Fruit fly (Drosophila melanogaster) whole organism, pupa: Measurements from ENCODE around the gene Pomp.
A peak's percentile ranks its signal among the peaks of the same experiment; 100 is the strongest.

Source experiments
- CG12605 ChIP-seq: fragments of 200-800 bp; sonication (Bioruptor generic); IDR thresholded peaks from 2 replicates; pipeline ENCODE4 v1.3.6; 2022; ENCODE audit warnings: missing biosample characterization, missing genetic modification characterization
- CG34367 ChIP-seq: fragments of 200-800 bp; sonication (Bioruptor generic); optimal IDR thresholded peaks from 2 replicates; lab custom pipeline; 2018; ENCODE audit warnings: missing biosample characterization, mild to moderate bottlenecking, missing genetic modification characterization
- CG4496 ChIP-seq: fragments of 200-800 bp; sonication (Bioruptor generic); IDR thresholded peaks from 3 replicates; pipeline ENCODE4 v1.3.6; 2022; ENCODE audit warnings: missing biosample characterization, missing genetic modification characterization
- CG9948 ChIP-seq: fragments of 200-800 bp; sonication (Bioruptor generic); optimal IDR thresholded peaks from 2 replicates; lab custom pipeline; 2018; ENCODE audit warnings: missing biosample characterization, mild to moderate bottlenecking, missing genetic modification characterization, moderate library complexity
- Ets98B ChIP-seq: fragments of 200-800 bp; sonication (Bioruptor generic); IDR thresholded peaks from 2 replicates; pipeline ENCODE4 v1.3.6; 2022; ENCODE audit warnings: missing biosample characterization, missing genetic modification characterization
- Pif1B ChIP-seq: fragments of 200-800 bp; sonication (Bioruptor generic); optimal IDR thresholded peaks from 3 replicates; lab custom pipeline; 2016; ENCODE audit warnings: missing biosample characterization, missing genetic modification characterization
- Snoo ChIP-seq: fragments of 200-800 bp; sonication (Bioruptor generic); optimal IDR thresholded peaks from 3 replicates; lab custom pipeline; 2017; ENCODE audit warnings: missing biosample characterization, mild to moderate bottlenecking, missing genetic modification characterization, inconsistent platforms
- gl ChIP-seq: fragments of 200-800 bp; sonication (Bioruptor generic); optimal IDR thresholded peaks from 2 replicates; lab custom pipeline; 2018; ENCODE audit warnings: missing biosample characterization, mild to moderate bottlenecking, missing genetic modification characterization

dm6 chr2L:20794656-20795055, 7.2 kb downstream of the Pomp start:
- TF ChIP-seq CG9948 (tag; lab: Kevin White, UChicago) (no peak), gl (tag; lab: Kevin White, UChicago) (no peak), Pif1B (GFP tag; lab: Kevin White, UChicago) (no peak), CG4496 (GFP tag; lab: Robert Waterston, UW) (peak; percentile 78), Snoo (tag; lab: Kevin White, UChicago) (no peak), CG12605 (GFP tag; lab: Robert Waterston, UW) (no peak), CG34367 (tag; lab: Kevin White, UChicago) (no peak), Ets98B (no peak)
